Fruit fly (Drosophila melanogaster): ENCODE measurements around the gene tws.
A peak's percentile ranks its signal among the peaks of the same experiment; 100 is the strongest.

- TF ChIP-seq bab1 (GFP tag; optimal IDR thresholded peaks at IDR 0.05): no peak
- TF ChIP-seq toe (GFP tag; optimal IDR thresholded peaks at IDR 0.05): no peak
- no peak for TF ChIP-seq Hr96 (GFP tag; optimal IDR thresholded peaks at IDR 0.05)
- TF ChIP-seq cnc (optimal IDR thresholded peaks at IDR 0.05): peak in 1 of 2 experiments; percentile 32
- peak; percentile 40 for TF ChIP-seq CG11617 (GFP tag; optimal IDR thresholded peaks at IDR 0.05)
- TF ChIP-seq kay (GFP tag; ENCODE audit: borderline replicate concordance): peak; percentile 98
- TF ChIP-seq ovo (GFP tag; optimal IDR thresholded peaks at IDR 0.05): no peak
- peak; percentile 59 for TF ChIP-seq CG12768 (GFP tag; optimal IDR thresholded peaks at IDR 0.05)
- no peak for TF ChIP-seq CG5204 (GFP tag; optimal IDR thresholded peaks at IDR 0.05)
- peak; percentile 85 for TF ChIP-seq cic (GFP tag; optimal IDR thresholded peaks at IDR 0.05)
Observed at dm6 chr3R:10093252-10094030, 46.1 kb downstream of the tws start.

Measured in whole organism, adult.